Fruit fly (Drosophila melanogaster) whole organism, embryonic: Measurements from ENCODE around the gene CG12723.

Experiments used
- Atf-2 ChIP-seq: fragments of 200-800 bp; sonication (Bioruptor generic); optimal IDR thresholded peaks from 2 replicates; lab custom pipeline; 2016; ENCODE audit warnings: missing biosample characterization, missing genetic modification characterization
- BEAF-32 ChIP-seq: fragments of 200-800 bp; sonication (Bioruptor generic); optimal IDR thresholded peaks from 3 replicates; lab custom pipeline; 2017; ENCODE audit warnings: missing biosample characterization, missing genetic modification characterization, mild to moderate bottlenecking, moderate library complexity, missing genetic modification reagents
- Bdp1 ChIP-seq: fragments of 200-800 bp; sonication (Bioruptor generic); optimal IDR thresholded peaks from 3 replicates; lab custom pipeline; 2016; ENCODE audit warnings: missing biosample characterization, missing genetic modification characterization
- CG10462 ChIP-seq: fragments of 200-800 bp; sonication (Bioruptor generic); optimal IDR thresholded peaks from 2 replicates; lab custom pipeline; 2016; ENCODE audit warnings: missing biosample characterization, missing genetic modification characterization
- CG10654 ChIP-seq: fragments of 200-800 bp; sonication (Bioruptor generic); optimal IDR thresholded peaks from 2 replicates; lab custom pipeline; 2016; ENCODE audit warnings: missing biosample characterization, missing genetic modification characterization
- CG11085 ChIP-seq: fragments of 200-800 bp; sonication (Bioruptor generic); IDR thresholded peaks from 2 replicates; pipeline ENCODE4 v1.3.6; 2022; ENCODE audit warnings: missing biosample characterization, missing genetic modification characterization
- CG12391 ChIP-seq: fragments of 200-800 bp; sonication (Bioruptor generic); optimal IDR thresholded peaks from 3 replicates; lab custom pipeline; 2018; ENCODE audit warnings: missing biosample characterization, mild to moderate bottlenecking, missing genetic modification characterization, moderate library complexity
- CG14710 ChIP-seq: fragments of 200-800 bp; sonication (Bioruptor generic); optimal IDR thresholded peaks from 3 replicates; lab custom pipeline; 2019; ENCODE audit warnings: missing biosample characterization, mild to moderate bottlenecking, missing genetic modification characterization, moderate library complexity
- CG14860 ChIP-seq: fragments of 200-800 bp; sonication (Bioruptor generic); IDR thresholded peaks from 3 replicates; pipeline ENCODE4 v1.3.6; 2022; ENCODE audit warnings: missing biosample characterization, missing genetic modification characterization; ENCODE audit not compliant: partially characterized antibody
- CG15514 ChIP-seq: fragments of 200-800 bp; sonication (Bioruptor generic); optimal IDR thresholded peaks from 3 replicates; lab custom pipeline; 2017; ENCODE audit warnings: missing biosample characterization, missing genetic modification characterization, mild to moderate bottlenecking, moderate library complexity, missing genetic modification reagents
- CG16779 ChIP-seq: fragments of 200-800 bp; sonication (Bioruptor generic); IDR thresholded peaks from 2 replicates; pipeline ENCODE4 v1.3.6; 2022; ENCODE audit warnings: missing biosample characterization, missing genetic modification characterization
- CG17829 ChIP-seq: fragments of 200-800 bp; optimal IDR thresholded peaks from 2 replicates; lab custom pipeline; 2019; ENCODE audit warnings: missing biosample characterization, mild to moderate bottlenecking, missing genetic modification characterization, moderate library complexity
- CG6272 ChIP-seq: fragments of 200-800 bp; sonication (Bioruptor generic); IDR thresholded peaks from 2 replicates; pipeline ENCODE4 v1.3.6; 2022; ENCODE audit warnings: missing biosample characterization, missing genetic modification characterization
- CG8281 ChIP-seq: fragments of 200-800 bp; sonication (Bioruptor generic); optimal IDR thresholded peaks from 2 replicates; lab custom pipeline; 2018; ENCODE audit warnings: missing biosample characterization, mild to moderate bottlenecking, missing genetic modification characterization, moderate library complexity
- D ChIP-seq, 2 experiments: fragments of 200-800 bp in 1 of 2; fragments of >200 bp in 1 of 2; sonication (Bioruptor generic) in 1 of 2; optimal IDR thresholded peaks; 2 replicates in 1 of 2; 3 replicates in 1 of 2; lab custom pipeline; 2017; ENCODE audit warnings: mild to moderate bottlenecking in 1 of 2, missing biosample characterization in 1 of 2, missing genetic modification characterization in 1 of 2, missing genetic modification reagents in 1 of 2
- Dek ChIP-seq: fragments of 200-800 bp; sonication (Bioruptor generic); optimal IDR thresholded peaks from 3 replicates; lab custom pipeline; 2019; ENCODE audit warnings: missing biosample characterization, mild to moderate bottlenecking, missing genetic modification characterization, moderate library complexity
- Doc3 ChIP-seq: fragments of 200-800 bp; sonication (Bioruptor generic); IDR thresholded peaks from 3 replicates; pipeline ENCODE4 v1.3.6; 2022; ENCODE audit warnings: missing biosample characterization, missing genetic modification characterization; ENCODE audit not compliant: partially characterized antibody
- ERR ChIP-seq: fragments of 200-800 bp; sonication (Bioruptor generic); optimal IDR thresholded peaks from 2 replicates; lab custom pipeline; 2016; ENCODE audit warnings: missing biosample characterization, missing genetic modification characterization
- Fer2 ChIP-seq: fragments of 200-800 bp; sonication (Bioruptor generic); optimal IDR thresholded peaks from 2 replicates; lab custom pipeline; 2018; ENCODE audit warnings: missing biosample characterization, mild to moderate bottlenecking, missing genetic modification characterization, moderate library complexity
- HHEX ChIP-seq: fragments of 200-800 bp; sonication (Bioruptor generic); optimal IDR thresholded peaks from 3 replicates; lab custom pipeline; 2017; ENCODE audit warnings: missing biosample characterization, mild to moderate bottlenecking, missing genetic modification characterization, missing genetic modification reagents
- Mes4 ChIP-seq: fragments of 200-800 bp; sonication (Bioruptor generic); optimal IDR thresholded peaks from 2 replicates; lab custom pipeline; 2016; ENCODE audit warnings: missing biosample characterization, missing genetic modification characterization
- Nf-YA ChIP-seq: fragments of 200-800 bp; sonication (Bioruptor generic); IDR thresholded peaks from 2 replicates; pipeline ENCODE4 v1.3.6; 2022; ENCODE audit warnings: missing biosample characterization, missing genetic modification characterization
- Pdp1 ChIP-seq, 2 experiments: fragments of 200-800 bp; sonication (Bioruptor generic); optimal IDR thresholded peaks; 3 replicates each; lab custom pipeline; 2016; ENCODE audit warnings: missing biosample characterization in 2 of 2, missing genetic modification characterization in 2 of 2, mild to moderate bottlenecking in 1 of 2, moderate library complexity in 1 of 2
- Rx ChIP-seq: fragments of 200-800 bp; sonication (Bioruptor generic); IDR thresholded peaks from 2 replicates; pipeline ENCODE4 v1.3.6; 2022; ENCODE audit warnings: missing biosample characterization, missing genetic modification characterization
- Taf1 ChIP-seq: fragments of 200-800 bp; sonication (Bioruptor generic); IDR thresholded peaks from 2 replicates; pipeline ENCODE4 v1.3.6; 2022; ENCODE audit warnings: missing biosample characterization, missing genetic modification characterization
- Xrp1 ChIP-seq: fragments of 200-800 bp; sonication (Bioruptor generic); IDR thresholded peaks from 2 replicates; pipeline ENCODE4 v1.3.6; 2022; ENCODE audit warnings: missing biosample characterization, missing genetic modification characterization
- bab2 ChIP-seq: fragments of 200-800 bp; sonication (Bioruptor generic); optimal IDR thresholded peaks from 2 replicates; lab custom pipeline; 2016; ENCODE audit warnings: missing biosample characterization, missing genetic modification characterization
- bowl ChIP-seq: fragments of 200-800 bp; sonication (Bioruptor generic); IDR thresholded peaks from 2 replicates; pipeline ENCODE4 v1.3.6; 2022; ENCODE audit warnings: missing biosample characterization, missing genetic modification characterization
- caup ChIP-seq: fragments of 200-800 bp; sonication (Bioruptor generic); optimal IDR thresholded peaks from 3 replicates; lab custom pipeline; 2017; ENCODE audit warnings: missing biosample characterization, mild to moderate bottlenecking, missing genetic modification characterization, moderate library complexity; ENCODE audit not compliant: severe bottlenecking
- croc ChIP-seq: fragments of 200-800 bp; sonication (Bioruptor generic); conservative IDR thresholded peaks from 3 replicates; pipeline ENCODE4 v1.3.6; 2022; ENCODE audit warnings: missing biosample characterization, missing genetic modification characterization
- dmrt11E ChIP-seq: fragments of 200-800 bp; sonication (Bioruptor generic); optimal IDR thresholded peaks from 3 replicates; lab custom pipeline; 2018; ENCODE audit warnings: missing biosample characterization, mild to moderate bottlenecking, missing genetic modification characterization, moderate library complexity
- exex ChIP-seq: fragments of 200-800 bp; sonication (Bioruptor generic); optimal IDR thresholded peaks from 4 replicates; lab custom pipeline; 2018; ENCODE audit warnings: missing biosample characterization, mild to moderate bottlenecking, missing genetic modification characterization, moderate library complexity
- ftz-f1 ChIP-seq: fragments of 200-800 bp; sonication (Bioruptor generic); optimal IDR thresholded peaks from 2 replicates; lab custom pipeline; 2016; ENCODE audit warnings: missing biosample characterization, missing genetic modification characterization
- hbn ChIP-seq: fragments of 200-800 bp; sonication (Bioruptor generic); IDR thresholded peaks from 2 replicates; pipeline ENCODE4 v1.3.6; 2022; ENCODE audit warnings: missing biosample characterization, missing genetic modification characterization; ENCODE audit not compliant: partially characterized antibody
- inv ChIP-seq: fragments of 200-800 bp; sonication (Bioruptor generic); IDR thresholded peaks from 2 replicates; pipeline ENCODE4 v1.3.6; 2022; ENCODE audit warnings: missing biosample characterization, missing genetic modification characterization; ENCODE audit not compliant: partially characterized antibody
- jumu ChIP-seq: fragments of 200-800 bp; sonication (Bioruptor generic); optimal IDR thresholded peaks from 3 replicates; lab custom pipeline; 2016; ENCODE audit warnings: missing biosample characterization, missing genetic modification characterization
- knrl ChIP-seq: fragments of 200-800 bp; sonication (Bioruptor generic); IDR thresholded peaks from 3 replicates; pipeline ENCODE4 v1.3.6; 2022; ENCODE audit warnings: missing biosample characterization, missing genetic modification characterization; ENCODE audit not compliant: partially characterized antibody
- lab ChIP-seq: fragments of 200-800 bp; sonication (Bioruptor generic); optimal IDR thresholded peaks from 3 replicates; lab custom pipeline; 2017; ENCODE audit warnings: missing biosample characterization, missing genetic modification characterization, mild to moderate bottlenecking, moderate library complexity, missing genetic modification reagents
- lbe ChIP-seq: fragments of 200-800 bp; sonication (Bioruptor generic); optimal IDR thresholded peaks from 2 replicates; lab custom pipeline; 2016; ENCODE audit warnings: missing biosample characterization, mild to moderate bottlenecking, missing genetic modification characterization
- odd ChIP-seq: fragments of 200-800 bp; sonication (Bioruptor generic); optimal IDR thresholded peaks from 2 replicates; lab custom pipeline; 2017; ENCODE audit warnings: missing biosample characterization, mild to moderate bottlenecking, missing genetic modification characterization
- otp ChIP-seq: fragments of 200-800 bp; sonication (Bioruptor generic); IDR thresholded peaks from 3 replicates; pipeline ENCODE4, ENCODE4 v1.3.6; 2022; ENCODE audit warnings: missing biosample characterization, missing genetic modification characterization
- pita ChIP-seq: fragments of 200-800 bp; sonication (Bioruptor generic); optimal IDR thresholded peaks from 2 replicates; lab custom pipeline; 2017; ENCODE audit warnings: missing biosample characterization, mild to moderate bottlenecking, missing genetic modification characterization
- sens ChIP-seq: fragments of 200-800 bp; sonication (Bioruptor generic); peaks from one replicate; lab custom pipeline; 2016; ENCODE audit warnings: missing biosample characterization, missing genetic modification characterization
- sob ChIP-seq: fragments of 200-800 bp; sonication (Bioruptor generic); IDR thresholded peaks from 2 replicates; pipeline ENCODE4 v1.3.6; 2022; ENCODE audit warnings: missing biosample characterization, missing genetic modification characterization
- sqz ChIP-seq: fragments of 200-800 bp; sonication (Bioruptor generic); optimal IDR thresholded peaks from 3 replicates; lab custom pipeline; 2018; ENCODE audit warnings: missing biosample characterization, mild to moderate bottlenecking, missing genetic modification characterization
- ssp ChIP-seq: fragments of 200-800 bp; sonication (Bioruptor generic); IDR thresholded peaks from 2 replicates; pipeline ENCODE4 v1.3.6; 2022; ENCODE audit warnings: missing biosample characterization, missing genetic modification characterization
- vfl ChIP-seq: fragments of 200-800 bp; sonication (Bioruptor generic); optimal IDR thresholded peaks from 2 replicates; lab custom pipeline; 2016; ENCODE audit warnings: missing biosample characterization, missing genetic modification characterization
- zfh1 ChIP-seq: fragments of 200-800 bp; sonication (Bioruptor generic); IDR thresholded peaks from 3 replicates; pipeline ENCODE4 v1.3.6; 2022; ENCODE audit warnings: missing biosample characterization, missing genetic modification characterization

Gene CG12723

dm6 chrX:13232406-13233195 is 40.9 kb upstream of the CG12723 start (continued):
- TF ChIP-seq dmrt11E (tag; lab: Kevin White, UChicago): peak; percentile 55
- no peak for TF ChIP-seq exex (tag; lab: Kevin White, UChicago)
- TF ChIP-seq Nf-YA (GFP tag; lab: Robert Waterston, UW): peak; percentile 71
- no peak for TF ChIP-seq D (optimal IDR thresholded peaks at IDR 0.05; lab: Kevin White, UChicago)
- peak; percentile 56 for TF ChIP-seq D (GFP tag; optimal IDR thresholded peaks at IDR 0.05; lab: Kevin White, UChicago)
- TF ChIP-seq Xrp1 (GFP tag; lab: Robert Waterston, UW): peak; percentile 81
- no peak for TF ChIP-seq inv
- peak; percentile 71 for TF ChIP-seq jumu
- peak; percentile 42; the same call in 1 of the 2 replicates for TF ChIP-seq ssp (GFP tag; lab: Robert Waterston, UW)
- peak; percentile 35 for TF ChIP-seq odd
- TF ChIP-seq bowl (GFP tag; lab: Robert Waterston, UW): peak; percentile 82
- TF ChIP-seq hbn (GFP tag; lab: Robert Waterston, UW): no peak
- TF ChIP-seq pita (GFP tag; lab: Kevin White, UChicago): no peak
- TF ChIP-seq ERR: peak; percentile 2
- TF ChIP-seq Pdp1 (GFP tag; optimal IDR thresholded peaks at IDR 0.05; lab: Kevin White, UChicago): peak; percentile 65
- TF ChIP-seq CG10654 (GFP tag; lab: Kevin White, UChicago): peak; percentile 51
- peak; percentile 77 for TF ChIP-seq otp (GFP tag; lab: Robert Waterston, UW)
- TF ChIP-seq Dek (tag; lab: Kevin White, UChicago): peak; percentile 24
- no peak for TF ChIP-seq vfl (GFP tag; lab: Kevin White, UChicago)
- TF ChIP-seq CG12391 (tag; lab: Kevin White, UChicago): peak; percentile 67
- TF ChIP-seq CG11085: peak; percentile 28; the same call in 1 of the 2 replicates
- no peak for TF ChIP-seq lbe (GFP tag; lab: Kevin White, UChicago)
- TF ChIP-seq Doc3 (GFP tag; lab: Robert Waterston, UW): no peak
- peak; percentile 55; the same call in 2 of the 3 replicates for TF ChIP-seq croc (GFP tag; lab: Robert Waterston, UW)
- peak; percentile 60 for TF ChIP-seq CG6272 (GFP tag; lab: Robert Waterston, UW)
- TF ChIP-seq CG16779 (GFP tag; lab: Robert Waterston, UW): peak; percentile 47; the same call in 1 of the 2 replicates
- TF ChIP-seq CG8281 (tag; lab: Kevin White, UChicago): peak; percentile 43
- TF ChIP-seq bab2 (GFP tag; lab: Kevin White, UChicago): peak; percentile 74
- no peak for TF ChIP-seq CG14860
- TF ChIP-seq CG10462 (GFP tag; lab: Kevin White, UChicago): peak; percentile 5
- TF ChIP-seq zfh1 (GFP tag; lab: Robert Waterston, UW): peak; percentile 86
- TF ChIP-seq knrl (GFP tag; lab: Robert Waterston, UW): no peak
- TF ChIP-seq CG17829 (tag; lab: Kevin White, UChicago): peak; percentile 69
- TF ChIP-seq Taf1 (GFP tag; lab: Robert Waterston, UW): peak; percentile 60
- peak; percentile 55 for TF ChIP-seq CG15514 (GFP tag; lab: Kevin White, UChicago)
- peak; percentile 47 for TF ChIP-seq CG14710 (tag; lab: Kevin White, UChicago)
- no peak for TF ChIP-seq sqz
- peak; percentile 96 for TF ChIP-seq sens (GFP tag; lab: Kevin White, UChicago)
- TF ChIP-seq Mes4 (GFP tag; lab: Kevin White, UChicago): peak; percentile 36
- peak; percentile 73 for TF ChIP-seq Rx (GFP tag; lab: Robert Waterston, UW)
- TF ChIP-seq Bdp1: peak; percentile 26
- TF ChIP-seq HHEX (GFP tag; lab: Kevin White, UChicago): peak; percentile 81
- peak; percentile 21 for TF ChIP-seq Fer2 (tag; lab: Kevin White, UChicago)
- peak; percentile 60 for TF ChIP-seq caup
- no peak for TF ChIP-seq ftz-f1
- TF ChIP-seq Atf-2 (GFP tag; lab: Kevin White, UChicago): peak; percentile 66
- TF ChIP-seq BEAF-32 (GFP tag; lab: Kevin White, UChicago): no peak
- peak; percentile 80 for TF ChIP-seq lab (GFP tag; lab: Kevin White, UChicago)
- TF ChIP-seq sob (GFP tag; lab: Robert Waterston, UW): peak; percentile 77
